Worm (Caenorhabditis elegans): ENCODE results near the gene F19H6.5.
A peak's percentile ranks its signal among the peaks of the same experiment; 100 is the strongest.

Gene F19H6.5

DNA sequence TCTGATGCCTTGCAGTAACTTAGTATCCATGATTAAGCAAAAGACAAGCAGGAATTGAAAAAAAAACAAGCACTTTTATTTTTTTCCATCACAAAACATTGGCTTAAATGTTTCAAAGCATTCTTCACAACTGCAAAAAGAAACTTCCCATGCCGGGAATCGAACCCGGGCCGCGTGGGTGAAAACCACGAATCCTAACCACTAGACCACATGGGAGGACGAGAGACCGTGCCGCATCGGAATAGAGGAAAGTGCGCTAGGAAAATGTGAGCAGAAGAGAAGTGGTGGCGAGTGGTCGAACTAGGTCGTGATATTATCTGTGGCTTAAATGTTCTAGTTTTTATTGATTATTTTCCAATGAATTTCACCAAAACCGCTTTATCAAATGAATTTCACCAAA lies 2.8 kb upstream of the F19H6.5 start (continued):
- TF ChIP-seq ceh-32 (tag; optimal IDR thresholded peaks at IDR 0.05; ENCODE audit: poor library complexity) (no peak), nhr-237 (tag; optimal IDR thresholded peaks at IDR 0.05) (no peak)

DNA sequence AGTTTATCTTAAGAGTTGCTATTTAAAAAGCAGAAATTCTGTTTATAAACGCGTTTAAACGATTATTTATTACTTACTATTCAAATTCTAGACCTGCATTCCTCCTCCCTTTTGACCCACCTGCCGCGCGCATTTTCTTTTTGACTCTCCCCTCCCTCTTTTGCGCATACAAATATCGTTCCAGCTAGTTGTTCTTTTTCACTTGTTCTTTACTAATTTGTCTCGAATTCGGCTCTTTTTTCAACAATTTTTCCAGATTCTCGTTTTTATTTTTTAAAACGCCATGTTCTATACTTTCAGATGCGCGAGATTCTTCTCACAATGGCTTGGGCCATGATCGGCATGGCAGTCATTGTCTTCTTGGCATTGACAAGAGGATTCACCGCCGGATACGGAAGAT lies 684 bp upstream of the F19H6.5 start, which contains the start of gene F19H6.4:
Gene F19H6.4, plus strand, starts transcription at position 301 of the 400 bp plus-strand sequence.
- TF ChIP-seq lin-29 (GFP tag; IDR thresholded peaks at IDR 0.05) (no peak), rbr-2 (tag; optimal IDR thresholded peaks at IDR 0.05) (no peak), F37D6.2 (tag; optimal IDR thresholded peaks at IDR 0.05) (no peak), ceh-82 (tag; optimal IDR thresholded peaks at IDR 0.05) (no peak)

DNA sequence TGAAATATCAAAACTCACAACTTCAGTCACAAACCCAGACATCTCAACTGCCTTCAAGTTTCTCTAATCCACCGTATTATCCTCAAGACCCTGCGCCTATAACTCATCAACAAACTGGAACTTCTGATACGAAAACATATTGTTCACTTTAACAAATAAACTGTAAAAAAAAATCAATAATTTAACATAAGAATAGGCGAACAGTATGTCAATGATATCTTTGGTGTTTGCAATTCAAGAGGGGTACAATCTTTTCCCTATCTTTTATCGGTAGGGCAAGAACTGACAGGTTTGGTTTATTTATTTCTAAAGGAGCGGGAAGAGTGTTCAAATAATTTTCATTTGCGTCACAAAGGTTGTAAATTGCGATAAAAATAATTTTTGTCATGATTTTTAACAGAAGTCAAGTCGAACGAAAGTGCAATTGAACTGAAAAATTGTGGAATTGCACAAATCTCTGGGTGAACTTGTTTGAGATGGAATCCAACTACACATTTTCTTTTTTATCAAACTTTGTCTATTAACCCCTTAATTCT lies 1.7 kb downstream of the F19H6.5 start:
- TF ChIP-seq ceh-28 (tag; optimal IDR thresholded peaks at IDR 0.05) (peak; percentile 98), F44E2.7 (GFP tag; IDR thresholded peaks at IDR 0.05) (no peak), mdt-29 (GFP tag; IDR thresholded peaks at IDR 0.05) (peak; percentile 92), pqm-1 (tag; optimal IDR thresholded peaks at IDR 0.05) (peak; percentile 65), unc-130 (GFP tag; optimal IDR thresholded peaks at IDR 0.05) (no peak), nhr-10 (tag; optimal IDR thresholded peaks at IDR 0.05) (peak; percentile 98), daf-16 (GFP tag; optimal IDR thresholded peaks at IDR 0.05) (peak; percentile 94 to 99), daf-16 (tag; optimal IDR thresholded peaks at IDR 0.05) (peak; percentile 99), F10B5.3 (tag; optimal IDR thresholded peaks at IDR 0.05) (peak; percentile 95), nhr-6 (tag; optimal IDR thresholded peaks at IDR 0.05) (peak; percentile 97), ZK337.2 (GFP tag; IDR thresholded peaks at IDR 0.05) (peak; percentile 83; the same call in 1 of the 2 replicates), nhr-76 (tag; optimal IDR thresholded peaks at IDR 0.05) (peak; percentile 87), mep-1 (tag; optimal IDR thresholded peaks at IDR 0.05) (peak; percentile 100), aly-2 (tag; optimal IDR thresholded peaks at IDR 0.05) (no peak), lir-3 (tag; optimal IDR thresholded peaks at IDR 0.05) (peak; percentile 94), attf-4 (tag; optimal IDR thresholded peaks at IDR 0.05) (peak; percentile 50), ctbp-1 (GFP tag; IDR thresholded peaks at IDR 0.05) (peak; percentile 98), F26F4.8 (GFP tag; conservative IDR thresholded peaks at IDR 0.05) (no peak), nhr-48 (tag; optimal IDR thresholded peaks at IDR 0.05) (peak; percentile 97), hlh-11 (tag; optimal IDR thresholded peaks at IDR 0.05) (peak; percentile 96), unc-62 (GFP tag; optimal IDR thresholded peaks at IDR 0.05 in 1 of 2) (peak; percentile 65 to 100), unc-62 (tag; optimal IDR thresholded peaks at IDR 0.05) (peak; percentile 96), vab-7 (GFP tag; IDR thresholded peaks at IDR 0.05) (peak; percentile 84; the same call in 1 of the 2 replicates), madf-5 (GFP tag; IDR thresholded peaks at IDR 0.05) (peak in 1 of 2 experiments; percentile 85; a peak in 1 of 4 replicates), ztf-11 (tag; optimal IDR thresholded peaks at IDR 0.05) (peak; percentile 56), ceh-82 (tag; optimal IDR thresholded peaks at IDR 0.05) (peak; percentile 72), cey-2 (tag; optimal IDR thresholded peaks at IDR 0.05; ENCODE audit: borderline replicate concordance, insufficient read depth) (peak; percentile 86), php-3 (GFP tag; IDR thresholded peaks at IDR 0.05) (peak; percentile 93; the same call in 1 of the 2 replicates), madf-9 (GFP tag; conservative IDR thresholded peaks at IDR 0.05) (peak; percentile 95), aha-1 (tag) (peak; percentile 99), lin-39 (tag; optimal IDR thresholded peaks at IDR 0.05) (peak; percentile 92), tra-1 (GFP tag; IDR thresholded peaks at IDR 0.05) (peak; percentile 96), lim-7 (GFP tag; IDR thresholded peaks at IDR 0.05) (no peak), set-16 (GFP tag; IDR thresholded peaks at IDR 0.05) (no peak), ama-1 (optimal IDR thresholded peaks at IDR 0.05) (no peak), lin-1 (GFP tag; IDR thresholded peaks at IDR 0.05) (peak; percentile 92), T26A8.4 (GFP tag; IDR thresholded peaks at IDR 0.05) (peak; percentile 99), dmd-8 (GFP tag; IDR thresholded peaks at IDR 0.05) (0 out of 2 replicates have a peak, but pooled peaks have one; percentile 5), egl-43 (GFP tag; IDR thresholded peaks at IDR 0.05) (peak; percentile 78), hmg-1.1 (GFP tag; IDR thresholded peaks at IDR 0.05) (peak; percentile 99), Y48G9A.11 (GFP tag; IDR thresholded peaks at IDR 0.05) (no peak), egl-27 (tag; optimal IDR thresholded peaks at IDR 0.05) (peak; percentile 69), ceh-44 (GFP tag; IDR thresholded peaks at IDR 0.05) (0 out of 2 replicates have a peak, but pooled peaks have one; percentile 32)
